Worm (Caenorhabditis elegans) whole organism, L2 larva: ENCODE data around the gene dvc-1.

Source experiments
- C34F6.9 ChIP-seq: fragments of 150-350 bp; optimal IDR thresholded peaks from 2 replicates; lab custom pipeline; 2014; ENCODE audit warnings: missing biosample characterization, missing genetic modification characterization
- F13H6.1 ChIP-seq: sonication (generic microtip); optimal IDR thresholded peaks from 2 replicates; lab custom pipeline; 2016; ENCODE audit warnings: missing genetic modification characterization, missing compliant biosample characterization
- R02D3.7 ChIP-seq: fragments of 150-350 bp; optimal IDR thresholded peaks from 2 replicates; lab custom pipeline; 2014; ENCODE audit warnings: missing biosample characterization, missing genetic modification characterization
- Y55F3AM.14 ChIP-seq: fragments of 200-800 bp; sonication (Bioruptor generic); optimal IDR thresholded peaks from 2 replicates; lab custom pipeline; 2018; ENCODE audit warnings: mild to moderate bottlenecking, missing genetic modification characterization, missing compliant biosample characterization
- ZK546.5 ChIP-seq: sonication (generic microtip); optimal IDR thresholded peaks from 2 replicates; lab custom pipeline; 2017; ENCODE audit warnings: missing biosample characterization, missing genetic modification characterization
- alr-1 ChIP-seq: fragments of 150-350 bp; optimal IDR thresholded peaks from 2 replicates; lab custom pipeline; 2014; ENCODE audit warnings: missing biosample characterization, missing genetic modification characterization
- aly-2 ChIP-seq: fragments of 150-350 bp; optimal IDR thresholded peaks from 2 replicates; lab custom pipeline; 2014; ENCODE audit warnings: missing biosample characterization, missing genetic modification characterization
- ama-1 ChIP-seq: fragments of 150-350 bp; optimal IDR thresholded peaks from 2 replicates; lab custom pipeline; 2018; ENCODE audit warnings: inconsistent platforms
- blmp-1 ChIP-seq: sonication (generic microtip); optimal IDR thresholded peaks from 2 replicates; lab custom pipeline; 2017; ENCODE audit warnings: missing genetic modification characterization, mild to moderate bottlenecking, missing compliant biosample characterization, antibody characterized with exemption, moderate library complexity; ENCODE audit not compliant: insufficient read depth
- ceh-16 ChIP-seq: fragments of 150-350 bp; optimal IDR thresholded peaks from 2 replicates; lab custom pipeline; 2014; ENCODE audit warnings: missing biosample characterization, missing genetic modification characterization
- ceh-82 ChIP-seq: fragments of 150-350 bp; optimal IDR thresholded peaks from 2 replicates; lab custom pipeline; 2014; ENCODE audit warnings: missing biosample characterization, missing genetic modification characterization
- crh-2 ChIP-seq: sonication (generic microtip); optimal IDR thresholded peaks from 2 replicates; lab custom pipeline; 2017; ENCODE audit warnings: missing biosample characterization, missing genetic modification characterization
- dmd-4 ChIP-seq: sonication (generic microtip); optimal IDR thresholded peaks from 2 replicates; lab custom pipeline; 2017; ENCODE audit warnings: missing biosample characterization, missing genetic modification characterization
- elt-1 ChIP-seq: fragments of 150-350 bp; optimal IDR thresholded peaks from 2 replicates; lab custom pipeline; 2014; ENCODE audit warnings: missing biosample characterization, missing genetic modification characterization
- elt-3 ChIP-seq: sonication (generic microtip); optimal IDR thresholded peaks from 2 replicates; lab custom pipeline; 2017; ENCODE audit warnings: missing biosample characterization, missing genetic modification characterization
- fos-1 ChIP-seq: fragments of 150-350 bp; optimal IDR thresholded peaks from 2 replicates; lab custom pipeline; 2014; ENCODE audit warnings: missing biosample characterization, missing genetic modification characterization
- gmeb-1 ChIP-seq: fragments of 150-350 bp; optimal IDR thresholded peaks from 2 replicates; lab custom pipeline; 2014; ENCODE audit warnings: missing biosample characterization, missing genetic modification characterization
- lin-11 ChIP-seq: fragments of 150-350 bp; sonication (generic microtip); optimal IDR thresholded peaks from 2 replicates; lab custom pipeline; 2014; ENCODE audit warnings: missing biosample characterization, missing genetic modification characterization, inconsistent platforms, mixed read lengths
- lin-13 ChIP-seq: fragments of 150-350 bp; optimal IDR thresholded peaks from 2 replicates; lab custom pipeline; 2014; ENCODE audit warnings: missing biosample characterization, missing genetic modification reagents, missing genetic modification characterization
- lin-39 ChIP-seq: fragments of 150-350 bp; optimal IDR thresholded peaks from 2 replicates; lab custom pipeline; 2014; ENCODE audit warnings: missing biosample characterization, missing genetic modification reagents, missing genetic modification characterization
- mab-5 ChIP-seq: fragments of 150-350 bp; optimal IDR thresholded peaks from 2 replicates; lab custom pipeline; 2014; ENCODE audit warnings: missing biosample characterization, missing genetic modification characterization
- mbf-1 ChIP-seq: sonication (generic microtip); optimal IDR thresholded peaks from 2 replicates; lab custom pipeline; 2017; ENCODE audit warnings: missing biosample characterization, missing genetic modification characterization
- mdl-1 ChIP-seq, 2 experiments: fragments of 150-350 bp in 1 of 2; sonication (generic microtip) in 1 of 2; optimal IDR thresholded peaks; 2 replicates each; lab custom pipeline; 2017; ENCODE audit warnings: missing biosample characterization in 2 of 2, missing genetic modification characterization in 2 of 2
- nhr-10 ChIP-seq: sonication (generic microtip); optimal IDR thresholded peaks from 2 replicates; lab custom pipeline; 2017; ENCODE audit warnings: missing biosample characterization, missing genetic modification characterization
- nhr-11 ChIP-seq: fragments of 150-350 bp; optimal IDR thresholded peaks from 2 replicates; lab custom pipeline; 2014; ENCODE audit warnings: missing biosample characterization, missing genetic modification characterization
- nhr-12 ChIP-seq: fragments of 150-350 bp; optimal IDR thresholded peaks from 2 replicates; lab custom pipeline; 2014; ENCODE audit warnings: missing biosample characterization, missing genetic modification characterization
- nhr-129 ChIP-seq: fragments of 150-350 bp; optimal IDR thresholded peaks from 2 replicates; lab custom pipeline; 2014; ENCODE audit warnings: missing biosample characterization, missing genetic modification characterization
- nhr-21 ChIP-seq: fragments of 150-350 bp; optimal IDR thresholded peaks from 2 replicates; lab custom pipeline; 2014; ENCODE audit warnings: missing biosample characterization, missing genetic modification characterization
- nhr-23 ChIP-seq: fragments of 150-350 bp; optimal IDR thresholded peaks from 2 replicates; lab custom pipeline; 2014; ENCODE audit warnings: missing biosample characterization, missing genetic modification reagents, missing genetic modification characterization
- nhr-237 ChIP-seq: fragments of 150-350 bp; optimal IDR thresholded peaks from 2 replicates; lab custom pipeline; 2014; ENCODE audit warnings: missing biosample characterization, missing genetic modification characterization
- nhr-25 ChIP-seq: fragments of 150-350 bp; sonication (generic microtip); optimal IDR thresholded peaks from 3 replicates; lab custom pipeline; 2014; ENCODE audit warnings: missing biosample characterization, missing genetic modification characterization
- nhr-6 ChIP-seq: fragments of 150-350 bp; optimal IDR thresholded peaks from 2 replicates; lab custom pipeline; 2014; ENCODE audit warnings: missing biosample characterization, missing genetic modification characterization
- nhr-77 ChIP-seq: fragments of 150-350 bp; optimal IDR thresholded peaks from 2 replicates; lab custom pipeline; 2014; ENCODE audit warnings: missing biosample characterization, missing genetic modification characterization
- peb-1 ChIP-seq: fragments of 150-350 bp; optimal IDR thresholded peaks from 2 replicates; lab custom pipeline; 2014; ENCODE audit warnings: missing biosample characterization, missing genetic modification characterization
- sem-4 ChIP-seq: fragments of 150-350 bp; optimal IDR thresholded peaks from 2 replicates; lab custom pipeline; 2014; ENCODE audit warnings: missing biosample characterization, missing genetic modification reagents, missing genetic modification characterization
- skn-1 ChIP-seq: sonication (generic microtip); optimal IDR thresholded peaks from 2 replicates; lab custom pipeline; 2017; ENCODE audit warnings: missing biosample characterization, missing genetic modification characterization
- sma-3 ChIP-seq: sonication (generic microtip); optimal IDR thresholded peaks from 2 replicates; lab custom pipeline; 2016; ENCODE audit warnings: missing genetic modification reagents, missing genetic modification characterization, missing compliant biosample characterization
- sma-9 ChIP-seq, 2 experiments: fragments of 150-350 bp in 1 of 2; sonication (generic microtip) in 1 of 2; optimal IDR thresholded peaks; 2 replicates each; lab custom pipeline; 2014 to 2016; ENCODE audit warnings: missing genetic modification characterization in 2 of 2, mild to moderate bottlenecking in 1 of 2, missing biosample characterization in 1 of 2, missing compliant biosample characterization in 1 of 2, missing genetic modification reagents in 1 of 2, moderate library complexity in 1 of 2
- snpc-4 ChIP-seq: fragments of 150-350 bp; optimal IDR thresholded peaks from 2 replicates; lab custom pipeline; 2014; ENCODE audit warnings: missing biosample characterization, missing genetic modification characterization
- unc-39 ChIP-seq: fragments of 150-350 bp; optimal IDR thresholded peaks from 2 replicates; lab custom pipeline; 2014; ENCODE audit warnings: missing biosample characterization, missing genetic modification characterization
- unc-55 ChIP-seq: fragments of 150-350 bp; sonication (generic microtip); optimal IDR thresholded peaks from 3 replicates; lab custom pipeline; 2014; ENCODE audit warnings: missing biosample characterization, missing genetic modification reagents, missing genetic modification characterization
- unc-62 ChIP-seq: fragments of 150-350 bp; optimal IDR thresholded peaks from 2 replicates; lab custom pipeline; 2014; ENCODE audit warnings: missing biosample characterization, missing genetic modification reagents, missing genetic modification characterization
- zag-1 ChIP-seq: fragments of 150-350 bp; optimal IDR thresholded peaks from 2 replicates; lab custom pipeline; 2014; ENCODE audit warnings: missing biosample characterization, missing genetic modification characterization
- ztf-1 ChIP-seq: fragments of 200-800 bp; sonication (Bioruptor generic); conservative IDR thresholded peaks from 2 replicates; pipeline ENCODE4 v1.3.6; 2022; ENCODE audit warnings: missing genetic modification characterization, missing compliant biosample characterization
- ztf-11 ChIP-seq: sonication (generic microtip); optimal IDR thresholded peaks from 2 replicates; lab custom pipeline; 2017; ENCODE audit warnings: missing biosample characterization, missing genetic modification characterization
- ztf-4 ChIP-seq: fragments of 150-350 bp; optimal IDR thresholded peaks from 2 replicates; lab custom pipeline; 2014; ENCODE audit warnings: missing biosample characterization, missing genetic modification characterization

Gene dvc-1

ce11 chrV:11200316-11200715 is 38.8 kb downstream of the dvc-1 start, which contains the start of gene K10D6.3:
Gene K10D6.3 (plus strand): TSS chrV:11200616.
- TF ChIP-seq sma-9 (GFP tag; optimal IDR thresholded peaks at IDR 0.05; lab: Kevin White, UChicago) (no peak), sma-9 (tag; optimal IDR thresholded peaks at IDR 0.05; lab: Kevin White, UChicago) (no peak), nhr-77 (no peak), unc-39 (tag; lab: Kevin White, UChicago) (no peak), ceh-16 (tag; lab: Kevin White, UChicago) (no peak), nhr-21 (no peak)

DNA sequence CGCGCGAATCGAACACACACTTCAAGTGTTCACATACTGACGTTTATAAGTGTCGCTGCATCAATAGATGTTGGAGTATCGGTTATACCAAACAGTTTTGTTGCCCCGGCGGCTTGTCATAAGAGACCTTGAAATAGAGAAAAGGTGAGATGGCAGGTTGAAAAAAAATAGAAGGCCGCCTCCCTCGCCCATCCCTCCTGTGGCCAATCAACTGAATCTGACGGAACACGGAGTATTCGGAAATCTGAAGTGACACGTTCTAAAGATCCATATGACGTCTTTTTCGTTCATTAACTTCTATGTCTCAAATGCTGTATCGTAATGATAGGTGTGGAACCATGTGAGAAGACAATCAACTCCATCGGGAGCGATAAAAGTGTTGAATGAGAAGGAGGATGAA is 39.6 kb downstream of the dvc-1 start:
- TF ChIP-seq unc-55 (GFP tag; lab: Kevin White, UChicago) (no peak), ceh-82 (tag; lab: Kevin White, UChicago) (no peak), ztf-1 (GFP tag; lab: Robert Waterston, UW) (no peak), lin-39 (no peak), unc-39 (tag; lab: Kevin White, UChicago) (no peak)

DNA sequence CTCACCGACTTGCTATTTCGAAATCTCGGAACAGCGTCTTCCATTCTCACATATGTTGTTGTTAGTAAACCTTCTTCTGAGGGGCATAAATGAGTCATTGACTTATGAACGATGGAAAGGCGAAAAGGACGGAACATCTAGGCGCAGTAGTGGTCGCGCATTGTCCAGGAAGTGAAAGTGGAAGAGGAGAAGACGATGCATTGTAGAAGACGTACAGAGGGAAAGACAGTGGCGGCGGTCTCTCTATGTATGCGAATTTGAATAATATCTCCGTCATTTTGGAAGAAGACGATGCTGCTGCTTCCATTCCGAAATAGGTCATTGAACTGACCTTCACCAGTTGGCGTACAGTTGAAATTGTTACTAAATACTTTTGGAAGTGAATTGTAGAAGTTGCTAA is 41.0 kb downstream of the dvc-1 start:
- TF ChIP-seq ceh-16 (tag; lab: Kevin White, UChicago) (peak; percentile 53), R02D3.7 (no peak), blmp-1 (peak; percentile 67)
- TF ChIP-seq, all 48 proteins: peak for 2

DNA sequence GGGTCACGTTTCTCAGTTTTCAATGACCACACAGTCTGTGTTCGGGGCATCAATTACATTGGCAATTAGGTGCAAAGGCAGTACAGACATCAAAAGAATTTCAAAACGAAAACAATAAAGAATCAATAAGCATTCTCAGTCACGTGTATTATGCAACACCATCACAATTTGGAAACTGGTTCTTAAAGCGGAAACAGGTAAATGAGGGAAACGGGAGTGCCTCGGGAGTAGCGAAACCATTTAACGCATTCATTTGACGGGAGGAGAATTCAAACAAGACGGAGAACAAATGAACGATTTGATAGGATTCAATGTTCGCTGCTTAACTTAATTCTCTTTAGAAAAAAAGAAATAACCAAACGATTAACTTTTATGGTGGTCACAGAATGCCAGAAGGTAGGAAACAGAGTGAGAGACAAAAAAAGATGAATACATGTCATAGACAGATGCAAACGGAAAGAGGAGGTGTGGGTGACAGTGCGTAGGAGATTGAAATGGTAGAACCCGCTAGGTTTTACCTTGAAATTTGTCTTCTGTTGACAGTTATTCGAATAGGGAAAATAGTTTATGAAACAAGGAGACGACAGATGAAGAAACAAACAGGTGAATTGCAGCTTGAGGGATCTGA is 42.4 kb downstream of the dvc-1 start:
- TF ChIP-seq dmd-4 (tag; lab: Kevin White, UChicago) (no peak), mdl-1 (tag; optimal IDR thresholded peaks at IDR 0.05; lab: Kevin White, UChicago) (no peak), nhr-25 (tag; lab: Kevin White, UChicago) (peak; percentile 72), snpc-4 (tag; lab: Kevin White, UChicago) (no peak), elt-1 (tag; lab: Kevin White, UChicago) (no peak), Y55F3AM.14 (GFP tag; lab: Kevin White, UChicago) (no peak), nhr-23 (tag; lab: Kevin White, UChicago) (no peak), ceh-16 (tag; lab: Kevin White, UChicago) (peak; percentile 46), zag-1 (tag; lab: Kevin White, UChicago) (no peak), blmp-1 (peak; percentile 8), F13H6.1 (tag; lab: Kevin White, UChicago) (peak; percentile 30), lin-39 (no peak), aly-2 (tag; lab: Kevin White, UChicago) (no peak), nhr-11 (tag; lab: Kevin White, UChicago) (no peak), crh-2 (peak; percentile 45), sem-4 (tag; lab: Kevin White, UChicago) (peak; percentile 41), skn-1 (tag; lab: Kevin White, UChicago) (no peak), nhr-237 (tag; lab: Kevin White, UChicago) (no peak), unc-39 (tag; lab: Kevin White, UChicago) (no peak), elt-3 (tag; lab: Kevin White, UChicago) (no peak), mab-5 (tag; lab: Kevin White, UChicago) (no peak), sma-3 (no peak), nhr-6 (tag; lab: Kevin White, UChicago) (peak; percentile 31), ama-1 (lab: Kevin White, UChicago) (no peak), nhr-10 (tag; lab: Kevin White, UChicago) (no peak), nhr-129 (tag; lab: Kevin White, UChicago) (peak; percentile 31), ztf-1 (GFP tag; lab: Robert Waterston, UW) (no peak), lin-13 (GFP tag; lab: Kevin White, UChicago) (no peak), ZK546.5 (tag; lab: Kevin White, UChicago) (no peak), sma-9 (GFP tag; optimal IDR thresholded peaks at IDR 0.05; lab: Kevin White, UChicago) (peak; percentile 49), sma-9 (tag; optimal IDR thresholded peaks at IDR 0.05; lab: Kevin White, UChicago) (no peak), R02D3.7 (no peak), ztf-4 (tag; lab: Kevin White, UChicago) (no peak), unc-55 (GFP tag; lab: Kevin White, UChicago) (no peak), unc-62 (GFP tag; lab: Kevin White, UChicago) (no peak), nhr-21 (no peak), mbf-1 (no peak), nhr-12 (no peak), ztf-11 (tag; lab: Kevin White, UChicago) (no peak), gmeb-1 (no peak), ceh-82 (tag; lab: Kevin White, UChicago) (no peak), nhr-77 (no peak), C34F6.9 (tag; lab: Kevin White, UChicago) (no peak), fos-1 (tag; lab: Kevin White, UChicago) (peak; percentile 5), lin-11 (tag; lab: Kevin White, UChicago) (no peak), alr-1 (tag; lab: Kevin White, UChicago) (no peak), peb-1 (no peak)
